Worm (Caenorhabditis elegans): Measurements from ENCODE around the gene ZC239.16.
"Not testable (repeated sequence)": the region's sequence is repeated elsewhere in the genome, so short reads cannot be mapped to it uniquely, and the experiment has no call there.

The ZC239.16 gene

DNA sequence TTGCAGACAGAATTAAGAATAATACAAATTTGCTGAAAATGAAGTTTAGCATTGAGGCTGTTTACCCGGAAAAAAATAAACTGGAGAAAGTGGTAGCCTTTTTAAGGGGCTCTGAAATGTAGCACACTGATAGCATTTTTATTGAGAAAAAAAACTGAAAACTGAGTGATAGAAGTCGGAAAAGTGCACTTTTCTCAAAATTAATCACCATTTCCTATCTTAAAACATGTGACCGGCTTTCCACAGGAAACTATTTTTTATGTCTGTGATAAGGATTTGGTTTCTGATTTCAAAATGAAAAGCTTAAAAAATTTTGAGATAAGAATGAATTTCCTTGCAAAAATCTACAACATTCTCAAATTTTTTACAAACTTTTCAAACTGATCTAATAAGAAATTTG is 4.4 kb downstream of the ZC239.16 start, which contains the start of gene ZC239.22:
Gene ZC239.22, minus strand, starts transcription at position 101 of the 400 bp plus-strand sequence.
- TF ChIP-seq C17E4.6 (GFP tag; IDR thresholded peaks at IDR 0.05) (no peak), ceh-40 (GFP tag; IDR thresholded peaks at IDR 0.05) (no peak), snpc-3.4 (tag; optimal IDR thresholded peaks at IDR 0.05) (no peak), tlf-1 (GFP tag; optimal IDR thresholded peaks at IDR 0.05) (no peak), efl-1 (GFP tag; optimal IDR thresholded peaks at IDR 0.05) (no peak), mxl-1 (tag; optimal IDR thresholded peaks at IDR 0.05) (no peak), mes-4 (tag; optimal IDR thresholded peaks at IDR 0.05) (no peak)

DNA sequence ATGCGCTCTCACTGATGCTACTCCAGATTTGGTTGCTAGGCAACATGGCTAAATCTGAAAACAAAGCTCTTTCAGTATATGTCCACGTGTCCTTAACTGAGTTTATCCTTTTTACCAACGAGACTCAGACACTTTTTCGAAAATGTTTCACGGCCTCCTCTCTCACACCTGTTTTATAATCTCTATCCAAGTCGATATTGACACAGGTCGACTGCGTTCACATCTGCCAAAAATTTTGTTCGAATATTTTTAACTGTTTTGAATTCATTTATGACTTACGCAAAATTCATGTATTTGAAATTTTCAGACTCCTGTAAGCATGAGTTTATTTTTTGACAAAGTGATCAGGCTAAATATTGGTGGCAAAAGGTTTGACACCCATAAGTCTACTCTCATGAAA is 9.4 kb downstream of the ZC239.16 start, which contains the start of gene ZC239.3:
Gene ZC239.3, plus strand, starts transcription at position 301 of the 400 bp plus-strand sequence.
- not testable (repeated sequence) for TF ChIP-seq ama-1 (optimal IDR thresholded peaks at IDR 0.05); ama-1 (GFP tag; optimal IDR thresholded peaks at IDR 0.05); snpc-1.1 (tag; optimal IDR thresholded peaks at IDR 0.05; ENCODE audit: insufficient read depth); madf-8 (GFP tag; conservative IDR thresholded peaks at IDR 0.05)

DNA sequence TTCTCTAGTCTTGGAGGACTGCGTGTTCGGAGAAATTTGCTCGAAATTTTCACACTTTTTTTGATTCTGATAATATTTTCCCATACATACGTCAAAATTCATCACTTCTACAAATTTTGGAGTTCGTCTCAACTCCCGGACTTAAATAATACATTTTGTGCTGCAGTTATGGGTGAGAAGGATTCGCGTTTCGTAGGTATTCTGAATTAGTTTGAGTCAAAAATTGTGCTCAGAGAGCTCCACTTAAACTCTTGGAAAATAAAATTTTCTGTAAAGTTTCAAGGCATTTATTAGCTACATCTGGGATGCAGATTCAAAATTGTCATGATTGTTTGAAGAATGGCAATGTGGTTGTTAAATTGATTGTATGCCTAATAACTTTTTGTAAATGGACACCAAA is 11.2 kb downstream of the ZC239.16 start, which contains the start of gene ZC239.4:
Gene ZC239.4, plus strand, starts transcription at position 301 of the 400 bp plus-strand sequence.
- TF ChIP-seq tbx-9 (tag; optimal IDR thresholded peaks at IDR 0.05; ENCODE audit: borderline replicate concordance), result no peak
- TF ChIP-seq egl-18 (GFP tag; IDR thresholded peaks at IDR 0.05), result no peak
- TF ChIP-seq lsy-27 (tag; optimal IDR thresholded peaks at IDR 0.05; ENCODE audit: borderline replicate concordance, insufficient read depth), result no peak
- no peak for TF ChIP-seq madf-3 (GFP tag; IDR thresholded peaks at IDR 0.05)
- TF ChIP-seq sea-2 (GFP tag; IDR thresholded peaks at IDR 0.05), result no peak
- TF ChIP-seq C17E4.6 (GFP tag; IDR thresholded peaks at IDR 0.05), result no peak
- TF ChIP-seq nhr-120 (GFP tag; IDR thresholded peaks at IDR 0.05), result no peak
- TF ChIP-seq F23B12.7 (tag; optimal IDR thresholded peaks at IDR 0.05; ENCODE audit: insufficient read depth), result no peak
- TF ChIP-seq F33H1.4 (GFP tag; IDR thresholded peaks at IDR 0.05), result no peak
- no peak for TF ChIP-seq snpc-3.4 (tag; optimal IDR thresholded peaks at IDR 0.05)
- no peak for TF ChIP-seq snpc-1.1 (tag; optimal IDR thresholded peaks at IDR 0.05; ENCODE audit: insufficient read depth)
- TF ChIP-seq B0261.1 (tag; optimal IDR thresholded peaks at IDR 0.05), result no peak
- TF ChIP-seq zim-3 (tag; optimal IDR thresholded peaks at IDR 0.05), result no peak
- TF ChIP-seq ztf-3 (GFP tag; optimal IDR thresholded peaks at IDR 0.05), result no peak
- no peak for TF ChIP-seq ztf-22 (GFP tag; optimal IDR thresholded peaks at IDR 0.05)
- no peak for TF ChIP-seq unc-130 (GFP tag; optimal IDR thresholded peaks at IDR 0.05)

DNA sequence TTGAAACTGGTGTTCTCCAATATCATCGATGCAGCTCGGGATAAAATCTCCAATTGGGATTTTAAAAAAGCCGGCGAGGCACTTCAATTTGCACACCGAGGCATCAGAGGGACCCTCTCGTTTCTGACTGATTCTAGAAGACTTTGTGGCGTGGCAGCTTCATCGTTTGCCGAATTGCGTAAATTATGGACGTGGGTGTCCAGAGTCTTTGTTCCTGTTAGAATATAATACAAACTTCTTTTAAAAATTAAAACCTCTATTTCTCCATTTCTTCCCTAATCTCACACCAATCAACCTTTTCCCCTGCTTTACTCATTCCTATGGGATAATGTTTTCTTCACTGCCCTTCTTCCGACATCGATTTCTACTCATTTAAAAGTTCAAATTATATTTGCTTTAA is 14.8 kb downstream of the ZC239.16 start, which contains the start of gene ZC239.5:
Gene ZC239.5, plus strand, starts transcription at position 301 of the 400 bp plus-strand sequence.
- TF ChIP-seq ceh-79 (tag; optimal IDR thresholded peaks at IDR 0.05) (no peak), ztf-6 (GFP tag; IDR thresholded peaks at IDR 0.05) (no peak), lsl-1 (GFP tag; optimal IDR thresholded peaks at IDR 0.05) (no peak), dox-1 (GFP tag; IDR thresholded peaks at IDR 0.05) (no peak), dpff-1 (tag; optimal IDR thresholded peaks at IDR 0.05) (no peak), tbp1 (GFP tag; optimal IDR thresholded peaks at IDR 0.05) (no peak), him-1 (tag; optimal IDR thresholded peaks at IDR 0.05) (no peak), F37B4.10 (GFP tag; IDR thresholded peaks at IDR 0.05) (no peak), T26A5.8 (tag; optimal IDR thresholded peaks at IDR 0.05) (no peak)

DNA sequence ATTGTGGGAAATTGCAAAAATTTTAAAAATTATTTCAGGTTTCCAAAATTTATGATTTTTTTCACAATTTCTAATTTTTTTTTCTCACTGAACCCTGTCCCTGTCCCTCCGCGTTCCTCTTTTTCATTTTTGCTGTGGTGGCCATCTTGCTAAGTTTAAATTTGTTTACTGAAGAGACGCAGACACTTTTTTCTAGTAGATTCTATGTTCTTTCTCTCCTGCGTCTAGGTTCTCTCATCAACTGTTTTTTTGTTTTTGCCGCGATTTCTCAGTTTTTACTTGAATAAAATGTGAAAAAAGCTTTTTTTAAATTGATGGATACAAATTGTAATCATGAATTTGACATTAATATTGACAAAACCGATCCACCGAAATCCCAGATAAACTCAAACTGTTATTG is 15.9 kb downstream of the ZC239.16 start, which contains the start of gene ZC239.6:
Gene ZC239.6, plus strand, starts transcription at position 381 of the 400 bp plus-strand sequence.
- TF ChIP-seq hmg-1.2 (GFP tag; IDR thresholded peaks at IDR 0.05) (peak; percentile 46; the same call in 1 of the 2 replicates), chd-7 (tag; optimal IDR thresholded peaks at IDR 0.05) (no peak), hsf-1 (GFP tag; IDR thresholded peaks at IDR 0.05) (peak; percentile 53; the same call in 1 of the 2 replicates)

Data from whole organism, young adult.